Worm (Caenorhabditis elegans) whole organism, L4/young adult: ENCODE data around the gene mog-4.

Experiments used
- W03F9.2 ChIP-seq: fragments of 150-350 bp; optimal IDR thresholded peaks from 2 replicates; lab custom pipeline; 2014; ENCODE audit warnings: missing biosample characterization, missing genetic modification characterization
- dao-5 ChIP-seq: sonication (generic microtip); optimal IDR thresholded peaks from 2 replicates; lab custom pipeline; 2016; ENCODE audit warnings: missing genotype, missing genetic modification characterization, moderate library complexity, missing compliant biosample characterization
- him-1 ChIP-seq: sonication (generic microtip); optimal IDR thresholded peaks from 2 replicates; lab custom pipeline; 2016; ENCODE audit warnings: missing genotype, missing genetic modification reagents, missing genetic modification characterization, missing compliant biosample characterization

DNA sequence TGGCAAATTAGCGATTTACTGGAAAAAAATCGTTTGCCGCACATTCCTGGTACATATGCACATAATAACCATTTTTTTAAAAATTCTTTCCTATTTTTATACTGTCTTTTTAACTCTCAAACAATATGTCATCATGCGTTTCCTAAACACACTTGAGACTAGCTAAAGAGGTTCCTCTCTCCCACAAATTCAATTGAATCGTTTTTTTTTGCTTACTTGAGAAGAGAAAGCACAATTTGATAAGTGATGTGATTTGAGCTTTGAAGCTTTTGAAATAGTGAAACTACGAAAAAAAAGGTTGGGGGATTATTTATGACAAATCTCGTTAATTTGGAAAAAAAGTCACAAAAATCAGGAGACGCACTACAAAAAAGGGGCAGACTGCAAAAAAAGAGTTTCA, 6.4 kb downstream of the mog-4 start:
- TF ChIP-seq W03F9.2 (tag; lab: Kevin White, UChicago): no peak
- TF ChIP-seq dao-5: no peak
- no peak for TF ChIP-seq him-1 (tag; lab: Kevin White, UChicago)
